Fruit fly (Drosophila melanogaster) ovary, adult (tissue): ENCODE data around the gene CG3527.

ENCODE experiments used
- CG17801 ChIP-seq: fragments of 200-800 bp; optimal IDR thresholded peaks from 2 replicates; lab custom pipeline; 2019; ENCODE audit warnings: missing biosample characterization, mild to moderate bottlenecking, missing genetic modification characterization, moderate library complexity; ENCODE audit not compliant: partially characterized antibody

Gene CG3527

dm6 chrX:4551717-4552116, at the start of gene CG3527, which contains the start of gene CG11436:
CG3527 (plus strand) TSS chrX:4551973.
CG11436 (minus strand) TSS chrX:4551878.
- TF ChIP-seq CG17801 (GFP tag; lab: Kevin White, UChicago): no peak

- no peak for TF ChIP-seq CG17801 (GFP tag; lab: Kevin White, UChicago)
Observed at dm6 chrX:4503542-4503941, 48.2 kb upstream of the CG3527 start.

- TF ChIP-seq CG17801 (GFP tag; lab: Kevin White, UChicago): no peak
Observed at dm6 chrX:4505318-4505717, 46.5 kb upstream of the CG3527 start.

dm6 chrX:4507121-4507520, 44.7 kb upstream of the CG3527 start:
- TF ChIP-seq CG17801 (GFP tag; lab: Kevin White, UChicago): no peak

- TF ChIP-seq CG17801 (GFP tag; lab: Kevin White, UChicago): no peak
Observed at dm6 chrX:4508072-4508644, 43.6 kb upstream of the CG3527 start.

- TF ChIP-seq CG17801 (GFP tag; lab: Kevin White, UChicago): no peak
Observed at dm6 chrX:4511575-4511974, 40.2 kb upstream of the CG3527 start.

- TF ChIP-seq CG17801 (GFP tag; lab: Kevin White, UChicago): no peak
Observed at dm6 chrX:4520879-4521278, 30.9 kb upstream of the CG3527 start.

- TF ChIP-seq CG17801 (GFP tag; lab: Kevin White, UChicago): no peak
Observed at dm6 chrX:4526754-4527153, 25.0 kb upstream of the CG3527 start.

dm6 chrX:4529909-4530308, 21.9 kb upstream of the CG3527 start, which contains the start of gene CG3556:
CG3556 (plus strand) TSS chrX:4530231.
- no peak for TF ChIP-seq CG17801 (GFP tag; lab: Kevin White, UChicago)

- no peak for TF ChIP-seq CG17801 (GFP tag; lab: Kevin White, UChicago)
Observed at dm6 chrX:4534002-4534401, 17.8 kb upstream of the CG3527 start.

- peak; percentile 69 for TF ChIP-seq CG17801 (GFP tag; lab: Kevin White, UChicago)
Observed at dm6 chrX:4540430-4540932, 11.3 kb upstream of the CG3527 start, which contains the start of the genes rb and CHOp24. rb (minus strand) TSS chrX:4540626. CHOp24 (plus strand) TSS chrX:4540908.

- no peak for TF ChIP-seq CG17801 (GFP tag; lab: Kevin White, UChicago)
Observed at dm6 chrX:4542353-4542752, 9.4 kb upstream of the CG3527 start, which contains the start of gene CG3568. CG3568 (plus strand) TSS chrX:4542630.

- TF ChIP-seq CG17801 (GFP tag; lab: Kevin White, UChicago): no peak
Observed at dm6 chrX:4548611-4549120, 3.1 kb upstream of the CG3527 start, which contains the start of the genes Usf and CG15912. Usf (minus strand) TSS chrX:4548794. CG15912 (plus strand) TSS chrX:4549070.

dm6 chrX:4553999-4554398, 2.2 kb downstream of the CG3527 start, which contains the start of gene CG11444:
CG11444 (minus strand) TSS chrX:4554398.
- TF ChIP-seq CG17801 (GFP tag; lab: Kevin White, UChicago): peak; percentile 58

dm6 chrX:4554718-4555117, 2.9 kb downstream of the CG3527 start:
- no peak for TF ChIP-seq CG17801 (GFP tag; lab: Kevin White, UChicago)

dm6 chrX:4555833-4556232, 4.1 kb downstream of the CG3527 start:
- no peak for TF ChIP-seq CG17801 (GFP tag; lab: Kevin White, UChicago)
